Worm (Caenorhabditis elegans) whole organism, L4 larva: Measurements from ENCODE around the gene Y43F8B.1.

Source experiments
- F26F4.8 ChIP-seq: fragments of 200-800 bp; sonication (Bioruptor generic); conservative IDR thresholded peaks from 2 replicates; pipeline ENCODE4 v1.3.6; 2022; ENCODE audit warnings: missing genetic modification characterization, missing compliant biosample characterization
- F44E2.7 ChIP-seq: fragments of 200-800 bp; sonication (Bioruptor generic); IDR thresholded peaks from 2 replicates; pipeline ENCODE4 v2.1.2; 2022; ENCODE audit warnings: missing genetic modification characterization, missing compliant biosample characterization
- T20F7.1 ChIP-seq: fragments of 200-800 bp; sonication (Bioruptor generic); optimal IDR thresholded peaks from 2 replicates; lab custom pipeline; 2018; ENCODE audit warnings: mild to moderate bottlenecking, missing genetic modification characterization, missing compliant biosample characterization
- Y105C5A.15 ChIP-seq: fragments of 200-800 bp; sonication (Bioruptor generic); IDR thresholded peaks from 2 replicates; pipeline ENCODE4 v1.3.6; 2022; ENCODE audit warnings: missing genetic modification characterization, missing compliant biosample characterization
- ZK337.2 ChIP-seq: fragments of 200-800 bp; sonication (Bioruptor generic); IDR thresholded peaks from 2 replicates; pipeline ENCODE4 v1.3.6; 2022; ENCODE audit warnings: missing genetic modification reagents, missing genetic modification characterization, missing compliant biosample characterization
- aly-2 ChIP-seq: sonication (generic microtip); optimal IDR thresholded peaks from 2 replicates; lab custom pipeline; 2018; ENCODE audit warnings: missing biosample characterization, missing genetic modification characterization
- arid-1 ChIP-seq: fragments of 200-800 bp; sonication (Bioruptor generic); conservative IDR thresholded peaks from 2 replicates; pipeline ENCODE4 v1.3.6; 2022; ENCODE audit warnings: missing genetic modification reagents, missing genetic modification characterization, missing compliant biosample characterization
- ceh-32 ChIP-seq: sonication (generic microtip); optimal IDR thresholded peaks from 2 replicates; lab custom pipeline; 2016; ENCODE audit warnings: mild to moderate bottlenecking, missing genetic modification characterization, missing compliant biosample characterization; ENCODE audit not compliant: poor library complexity
- daf-12 ChIP-seq: fragments of 150-350 bp; optimal IDR thresholded peaks from 2 replicates; lab custom pipeline; 2014; ENCODE audit warnings: missing biosample characterization, missing genetic modification reagents, missing genetic modification characterization
- daf-16 ChIP-seq, 3 experiments: sonication (generic microtip); optimal IDR thresholded peaks; 2 replicates each; lab custom pipeline; 2016 to 2017; ENCODE audit warnings: missing genetic modification characterization in 3 of 3, missing genetic modification reagents in 3 of 3, mild to moderate bottlenecking in 2 of 3, missing compliant biosample characterization in 2 of 3, missing biosample characterization in 1 of 3, moderate library complexity in 1 of 3
- dmd-6 ChIP-seq: fragments of 200-800 bp; sonication (Bioruptor generic); IDR thresholded peaks from 2 replicates; pipeline ENCODE4 v1.3.6; 2022; ENCODE audit warnings: missing genetic modification reagents, missing genetic modification characterization, missing compliant biosample characterization
- duxl-1 ChIP-seq: sonication (generic microtip); optimal IDR thresholded peaks from 2 replicates; lab custom pipeline; 2016; ENCODE audit warnings: mild to moderate bottlenecking, missing genetic modification characterization, moderate library complexity, missing compliant biosample characterization; ENCODE audit not compliant: poor library complexity
- dve-1 ChIP-seq: sonication (generic microtip); optimal IDR thresholded peaks from 2 replicates; lab custom pipeline; 2017; ENCODE audit warnings: antibody characterized with exemption, mild to moderate bottlenecking, missing genetic modification characterization, missing compliant biosample characterization; ENCODE audit not compliant: insufficient read depth
- gei-8 ChIP-seq: fragments of 200-800 bp; sonication (Bioruptor generic); optimal IDR thresholded peaks from 2 replicates; lab custom pipeline; 2018; ENCODE audit warnings: mild to moderate bottlenecking, missing genetic modification characterization, missing compliant biosample characterization
- hlh-11 ChIP-seq: fragments of 200-800 bp; sonication (Bioruptor generic); optimal IDR thresholded peaks from 2 replicates; lab custom pipeline; 2018; ENCODE audit warnings: mild to moderate bottlenecking, missing genetic modification characterization, missing compliant biosample characterization
- hlh-30 ChIP-seq: sonication (generic microtip); optimal IDR thresholded peaks from 2 replicates; lab custom pipeline; 2017; ENCODE audit warnings: antibody characterized with exemption, mild to moderate bottlenecking, missing genetic modification characterization, missing compliant biosample characterization; ENCODE audit not compliant: insufficient read depth
- lim-7 ChIP-seq: fragments of 200-800 bp; sonication (Bioruptor generic); IDR thresholded peaks from 2 replicates; pipeline ENCODE4 v1.3.6; 2022; ENCODE audit warnings: missing genetic modification characterization, missing compliant biosample characterization
- lin-1 ChIP-seq: fragments of 200-800 bp; sonication (Bioruptor generic); IDR thresholded peaks from 2 replicates; pipeline ENCODE4 v1.3.6; 2022; ENCODE audit warnings: missing genetic modification reagents, missing genetic modification characterization, missing compliant biosample characterization
- lin-13 ChIP-seq: fragments of 150-350 bp; optimal IDR thresholded peaks from 2 replicates; lab custom pipeline; 2014; ENCODE audit warnings: missing biosample characterization, missing genetic modification reagents, missing genetic modification characterization
- lin-29 ChIP-seq: fragments of 200-800 bp; sonication (Bioruptor generic); IDR thresholded peaks from 2 replicates; pipeline ENCODE4 v1.3.6; 2022; ENCODE audit warnings: missing genetic modification reagents, missing genetic modification characterization, missing compliant biosample characterization
- lin-38 ChIP-seq: fragments of 200-800 bp; sonication (Bioruptor generic); IDR thresholded peaks from 2 replicates; pipeline ENCODE4 v1.3.6; 2022; ENCODE audit warnings: missing genetic modification reagents, missing genetic modification characterization, missing compliant biosample characterization
- lsy-2 ChIP-seq, 2 experiments: fragments of 150-350 bp in 1 of 2; sonication (generic microtip) in 1 of 2; optimal IDR thresholded peaks; 2 replicates each; lab custom pipeline; 2014 to 2017; ENCODE audit warnings: missing biosample characterization in 2 of 2, missing genetic modification characterization in 2 of 2
- madf-9 ChIP-seq: fragments of 200-800 bp; sonication (Bioruptor generic); conservative IDR thresholded peaks from 2 replicates; pipeline ENCODE4 v1.3.6; 2022; ENCODE audit warnings: missing genetic modification reagents, missing genetic modification characterization, missing compliant biosample characterization
- mdl-1 ChIP-seq, 2 experiments: fragments of 150-350 bp in 1 of 2; sonication (generic microtip) in 1 of 2; optimal IDR thresholded peaks; 2 replicates each; lab custom pipeline; 2014 to 2017; ENCODE audit warnings: missing biosample characterization in 2 of 2, missing genetic modification characterization in 2 of 2
- nhr-102 ChIP-seq: sonication (generic microtip); optimal IDR thresholded peaks from 2 replicates; lab custom pipeline; 2016; ENCODE audit warnings: mild to moderate bottlenecking, missing genetic modification characterization, moderate library complexity, missing compliant biosample characterization
- nhr-28 ChIP-seq: fragments of 150-350 bp; optimal IDR thresholded peaks from 2 replicates; lab custom pipeline; 2014; ENCODE audit warnings: missing biosample characterization, missing genetic modification characterization
- nhr-48 ChIP-seq: sonication (generic microtip); optimal IDR thresholded peaks from 2 replicates; lab custom pipeline; 2016; ENCODE audit warnings: mild to moderate bottlenecking, missing genetic modification characterization, missing compliant biosample characterization
- nhr-6 ChIP-seq: fragments of 150-350 bp; optimal IDR thresholded peaks from 2 replicates; lab custom pipeline; 2014; ENCODE audit warnings: missing biosample characterization, missing genetic modification characterization
- nhr-77 ChIP-seq: fragments of 150-350 bp; optimal IDR thresholded peaks from 2 replicates; lab custom pipeline; 2014; ENCODE audit warnings: missing biosample characterization, missing genetic modification characterization
- pha-4 ChIP-seq, 2 experiments: fragments of 150-350 bp in 1 of 2; fragments of 200-800 bp in 1 of 2; sonication (Bioruptor generic) in 1 of 2; IDR thresholded peaks in 1 of 2; optimal IDR thresholded peaks in 1 of 2; 2 replicates each; pipeline versions ENCODE4 v1.3.6 to Lab custom; 2014 to 2022; ENCODE audit warnings: missing genetic modification characterization in 2 of 2, missing genetic modification reagents in 2 of 2, missing biosample characterization in 1 of 2, missing compliant biosample characterization in 1 of 2
- php-3 ChIP-seq: fragments of 200-800 bp; sonication (Bioruptor generic); IDR thresholded peaks from 2 replicates; pipeline ENCODE4 v1.3.6; 2022; ENCODE audit warnings: missing genetic modification reagents, missing genetic modification characterization, missing compliant biosample characterization
- pqm-1 ChIP-seq: sonication (generic microtip); optimal IDR thresholded peaks from 2 replicates; lab custom pipeline; 2017; ENCODE audit warnings: missing biosample characterization, missing genetic modification characterization
- saeg-2 ChIP-seq: fragments of 200-800 bp; sonication (Bioruptor generic); IDR thresholded peaks from 2 replicates; pipeline ENCODE4 v1.3.6; 2022; ENCODE audit warnings: missing genetic modification reagents, missing genetic modification characterization, missing compliant biosample characterization
- set-16 ChIP-seq: fragments of 200-800 bp; sonication (Bioruptor generic); IDR thresholded peaks from 2 replicates; pipeline ENCODE4 v1.3.6; 2022; ENCODE audit warnings: missing genetic modification reagents, missing genetic modification characterization, missing compliant biosample characterization
- spr-3 ChIP-seq: fragments of 200-800 bp; sonication (Bioruptor generic); optimal IDR thresholded peaks from 2 replicates; lab custom pipeline; 2018; ENCODE audit warnings: mild to moderate bottlenecking, missing genetic modification characterization, missing compliant biosample characterization
- tra-1 ChIP-seq: fragments of 200-800 bp; sonication (Bioruptor generic); IDR thresholded peaks from 2 replicates; pipeline ENCODE4 v1.3.6; 2022; ENCODE audit warnings: missing genetic modification reagents, missing genetic modification characterization, missing compliant biosample characterization
- unc-62 ChIP-seq, 3 experiments: fragments of 150-350 bp in 1 of 3; sonication (generic microtip); optimal IDR thresholded peaks in 2 of 3; peaks in 1 of 3; 1 replicate in 1 of 3; 2 replicates in 2 of 3; lab custom pipeline; 2014 to 2017; ENCODE audit warnings: missing biosample characterization in 3 of 3, missing genetic modification characterization in 3 of 3, missing genetic modification reagents in 3 of 3, missing genotype in 1 of 3
- zag-1 ChIP-seq: fragments of 150-350 bp; optimal IDR thresholded peaks from 2 replicates; lab custom pipeline; 2014; ENCODE audit warnings: missing biosample characterization, missing genetic modification characterization
- ztf-7 ChIP-seq: fragments of 150-350 bp; optimal IDR thresholded peaks from 2 replicates; lab custom pipeline; 2014; ENCODE audit warnings: missing biosample characterization, missing genetic modification characterization

Y43F8B.1 gene

DNA sequence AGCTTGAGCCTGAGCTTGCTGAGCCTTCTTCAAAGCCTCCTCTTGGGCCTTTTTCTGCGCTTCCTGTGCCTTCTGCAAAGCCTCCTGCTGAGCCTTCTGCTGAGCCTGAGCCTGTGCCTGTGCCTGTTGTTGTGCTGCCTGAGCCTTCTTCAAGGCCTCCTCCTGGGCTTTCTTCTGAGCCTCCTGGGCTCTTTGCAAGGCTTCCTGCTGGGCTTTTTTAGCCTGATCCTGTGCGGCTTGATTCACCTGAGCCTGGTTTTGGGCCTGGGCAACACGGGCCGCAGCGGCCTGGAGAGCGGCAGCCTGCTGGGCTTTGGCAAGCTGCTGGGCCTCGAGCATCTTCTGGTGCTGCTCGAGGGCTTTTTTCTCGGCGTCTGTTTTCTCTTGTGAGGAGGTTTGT, 974 bp downstream of the Y43F8B.1 start:
- peak; percentile 94 for TF ChIP-seq set-16
- TF ChIP-seq F26F4.8 (GFP tag; lab: Robert Waterston, UW), result 0 out of 2 replicates have a peak, but pooled peaks have one; percentile 43
- TF ChIP-seq Y105C5A.15, result no peak
- TF ChIP-seq nhr-6, result no peak

- TF ChIP-seq duxl-1 (tag; lab: Kevin White, UChicago) (no peak), ceh-32 (no peak), arid-1 (no peak), unc-62 (GFP tag; optimal IDR thresholded peaks at IDR 0.05 in 1 of 2; lab: Kevin White, UChicago) (no peak), unc-62 (tag; optimal IDR thresholded peaks at IDR 0.05; lab: Kevin White, UChicago) (no peak), ztf-7 (tag; lab: Kevin White, UChicago) (no peak), nhr-102 (tag; lab: Kevin White, UChicago) (no peak), php-3 (GFP tag; lab: Robert Waterston, UW) (no peak), lin-29 (no peak), zag-1 (tag; lab: Kevin White, UChicago) (no peak), T20F7.1 (no peak), ZK337.2 (GFP tag; lab: Robert Waterston, UW) (no peak)
- TF ChIP-seq, all 104 proteins: peak for 0
Measured at ce11 chrV:19543509-19543908, 2.5 kb downstream of the Y43F8B.1 start.

DNA sequence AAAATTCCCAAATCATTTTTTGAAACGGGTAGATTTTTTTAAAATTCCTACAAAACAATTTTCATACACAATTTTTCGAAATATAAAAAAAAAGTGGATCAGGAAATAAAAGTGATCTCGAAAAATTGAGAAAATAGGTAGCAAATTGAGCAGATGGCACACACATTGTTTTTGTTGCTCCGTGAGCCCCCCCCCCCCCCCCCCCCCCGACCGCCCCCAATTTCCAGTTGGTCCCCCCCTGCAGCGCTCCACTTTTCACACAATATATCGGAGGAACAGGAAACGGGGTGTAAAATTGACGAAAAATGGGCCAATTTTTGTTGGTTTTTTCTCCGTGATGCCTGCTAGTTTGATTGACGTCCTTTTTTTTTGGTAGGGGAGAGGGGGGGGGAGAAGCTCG, 5.1 kb downstream of the Y43F8B.1 start:
- no peak for TF ChIP-seq daf-12 (tag; lab: Kevin White, UChicago)
- TF ChIP-seq pha-4 (GFP tag; IDR thresholded peaks at IDR 0.05; lab: Robert Waterston, UW), result peak; percentile 43; the same call in 1 of the 2 replicates
- TF ChIP-seq pha-4 (tag; optimal IDR thresholded peaks at IDR 0.05; lab: Kevin White, UChicago), result no peak
- TF ChIP-seq lin-13 (GFP tag; lab: Kevin White, UChicago), result no peak
- TF ChIP-seq lin-38 (GFP tag; lab: Robert Waterston, UW), result no peak
- TF ChIP-seq aly-2, result no peak
- TF ChIP-seq set-16, result peak; percentile 85
- TF ChIP-seq ceh-32, result no peak
- no peak for TF ChIP-seq mdl-1 (tag; optimal IDR thresholded peaks at IDR 0.05; lab: Kevin White, UChicago)
- no peak for TF ChIP-seq lim-7 (GFP tag; lab: Robert Waterston, UW)
- TF ChIP-seq nhr-102 (tag; lab: Kevin White, UChicago), result no peak
- TF ChIP-seq saeg-2 (GFP tag; lab: Robert Waterston, UW), result no peak
- TF ChIP-seq hlh-11 (tag; lab: Kevin White, UChicago), result peak; percentile 21
- TF ChIP-seq, all 104 proteins: peak for 3

DNA sequence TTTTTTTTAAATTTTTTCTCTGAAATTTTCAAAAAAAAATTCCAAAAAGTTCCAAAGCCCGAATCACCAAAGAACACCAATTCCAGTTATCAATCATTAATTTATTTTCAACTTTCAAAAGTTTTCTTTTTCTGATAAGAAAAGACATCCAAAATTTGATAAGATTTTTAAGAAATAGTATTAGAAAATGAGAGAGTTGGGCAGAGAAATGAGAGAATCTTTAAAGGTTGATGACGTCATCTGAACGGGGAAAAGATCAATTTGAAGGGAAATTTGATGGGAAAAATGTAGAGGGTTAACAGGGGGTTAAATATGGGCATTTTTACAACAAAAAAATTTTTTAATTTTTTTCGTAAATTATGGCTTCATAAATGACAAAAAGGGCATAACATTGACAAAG, 12.5 kb downstream of the Y43F8B.1 start:
- TF ChIP-seq spr-3 (GFP tag; lab: Kevin White, UChicago) (no peak), ZK337.2 (GFP tag; lab: Robert Waterston, UW) (no peak), nhr-28 (tag; lab: Kevin White, UChicago) (peak; percentile 56), arid-1 (no peak), gei-8 (GFP tag; lab: Kevin White, UChicago) (no peak), tra-1 (GFP tag; lab: Robert Waterston, UW) (peak; percentile 82), php-3 (GFP tag; lab: Robert Waterston, UW) (peak; percentile 80), unc-62 (GFP tag; optimal IDR thresholded peaks at IDR 0.05 in 1 of 2; lab: Kevin White, UChicago) (peak in 1 of 2 experiments; percentile 21), unc-62 (tag; optimal IDR thresholded peaks at IDR 0.05; lab: Kevin White, UChicago) (no peak), hlh-11 (tag; lab: Kevin White, UChicago) (peak; percentile 75), lsy-2 (tag; optimal IDR thresholded peaks at IDR 0.05; lab: Kevin White, UChicago) (peak in 1 of 2 experiments; percentile 7), aly-2 (no peak), F44E2.7 (GFP tag; lab: Robert Waterston, UW) (no peak), nhr-102 (tag; lab: Kevin White, UChicago) (peak; percentile 37), nhr-48 (peak; percentile 59), dve-1 (tag; lab: Kevin White, UChicago) (peak; percentile 81), madf-9 (no peak), nhr-77 (tag; lab: Kevin White, UChicago) (peak; percentile 4), pqm-1 (tag; lab: Kevin White, UChicago) (peak; percentile 12), hlh-30 (peak; percentile 5), daf-12 (tag; lab: Kevin White, UChicago) (no peak), daf-16 (GFP tag; optimal IDR thresholded peaks at IDR 0.05; lab: Kevin White, UChicago) (no peak), daf-16 (tag; optimal IDR thresholded peaks at IDR 0.05; lab: Kevin White, UChicago) (peak; percentile 62), set-16 (no peak), lin-1 (GFP tag; lab: Robert Waterston, UW) (0 out of 2 replicates have a peak, but pooled peaks have one; percentile 41), dmd-6 (peak; percentile 88)
- TF ChIP-seq, all 104 proteins: peak for 15
